Worm (Caenorhabditis elegans) whole organism, early embryonic: ENCODE data around the gene F01F1.14.
A peak's percentile ranks its signal among the peaks of the same experiment; 100 is the strongest.

Experiments used
- B0310.2 ChIP-seq: sonication (generic microtip); optimal IDR thresholded peaks from 2 replicates; lab custom pipeline; 2016; ENCODE audit warnings: mild to moderate bottlenecking, missing genetic modification characterization, missing compliant biosample characterization
- F13C5.2 ChIP-seq: sonication (generic microtip); optimal IDR thresholded peaks from 2 replicates; lab custom pipeline; 2017; ENCODE audit warnings: mild to moderate bottlenecking, missing genetic modification characterization, inconsistent platforms, missing compliant biosample characterization
- aly-1 ChIP-seq: sonication (generic microtip); optimal IDR thresholded peaks from 2 replicates; lab custom pipeline; 2016; ENCODE audit warnings: missing genetic modification characterization, missing compliant biosample characterization
- ama-1 ChIP-seq: fragments of 150-350 bp; optimal IDR thresholded peaks from 2 replicates; lab custom pipeline; 2014
- ceh-13 ChIP-seq: fragments of 200-800 bp; sonication (Bioruptor generic); optimal IDR thresholded peaks from 2 replicates; lab custom pipeline; 2018; ENCODE audit warnings: mild to moderate bottlenecking, missing genetic modification characterization, missing compliant biosample characterization
- ceh-36 ChIP-seq: sonication (generic microtip); optimal IDR thresholded peaks from 2 replicates; lab custom pipeline; 2016; ENCODE audit warnings: missing genetic modification characterization, inconsistent platforms, missing compliant biosample characterization
- ets-7 ChIP-seq: sonication (generic microtip); optimal IDR thresholded peaks from 2 replicates; lab custom pipeline; 2016; ENCODE audit warnings: missing genotype, missing genetic modification characterization, missing compliant biosample characterization
- flt-1 ChIP-seq: fragments of 200-800 bp; sonication (Bioruptor generic); IDR thresholded peaks from 2 replicates; pipeline ENCODE4 v1.3.6; 2022; ENCODE audit warnings: missing genetic modification characterization, missing compliant biosample characterization
- hmbx-1 ChIP-seq: sonication (generic microtip); optimal IDR thresholded peaks from 2 replicates; lab custom pipeline; 2016; ENCODE audit warnings: mild to moderate bottlenecking, missing genetic modification characterization, missing compliant biosample characterization
- hmg-4 ChIP-seq: fragments of 200-800 bp; sonication (Bioruptor generic); optimal IDR thresholded peaks from 2 replicates; lab custom pipeline; 2018; ENCODE audit warnings: mild to moderate bottlenecking, missing genetic modification characterization, missing compliant biosample characterization
- hnd-1 ChIP-seq: sonication (generic microtip); optimal IDR thresholded peaks from 2 replicates; lab custom pipeline; 2016; ENCODE audit warnings: missing genetic modification characterization, missing compliant biosample characterization
- pes-1 ChIP-seq: fragments of 200-800 bp; sonication (Bioruptor generic); IDR thresholded peaks from 2 replicates; pipeline ENCODE4 v1.3.6; 2022; ENCODE audit warnings: missing genetic modification reagents, missing genetic modification characterization, missing compliant biosample characterization
- scrt-1 ChIP-seq: fragments of 200-800 bp; sonication (Bioruptor generic); IDR thresholded peaks from 2 replicates; pipeline ENCODE4 v1.3.6; 2022; ENCODE audit warnings: missing genetic modification characterization, missing compliant biosample characterization
- sea-1 ChIP-seq: fragments of 200-800 bp; sonication (Bioruptor generic); conservative IDR thresholded peaks from 2 replicates; pipeline ENCODE4 v1.3.6; 2022; ENCODE audit warnings: missing genetic modification characterization, missing compliant biosample characterization
- tbx-11 ChIP-seq: fragments of 200-800 bp; sonication (Bioruptor generic); IDR thresholded peaks from 2 replicates; pipeline ENCODE4 v1.3.6; 2022; ENCODE audit warnings: missing genetic modification characterization, missing compliant biosample characterization
- tbx-37 ChIP-seq: fragments of 200-800 bp; sonication (Bioruptor generic); conservative IDR thresholded peaks from 2 replicates; pipeline ENCODE4 v1.3.6; 2022; ENCODE audit warnings: missing genetic modification reagents, missing genetic modification characterization, missing compliant biosample characterization
- tra-4 ChIP-seq: sonication (generic microtip); optimal IDR thresholded peaks from 2 replicates; lab custom pipeline; 2017; ENCODE audit warnings: missing genetic modification characterization, missing compliant biosample characterization

F01F1.14 gene

ce11 chrIII:5917365-5917958 is 34.7 kb upstream of the F01F1.14 start:
- no peak for TF ChIP-seq F13C5.2 (tag; lab: Kevin White, UChicago)
- TF ChIP-seq ceh-36 = no peak
- TF ChIP-seq tra-4 (tag; lab: Kevin White, UChicago) = no peak
- no peak for TF ChIP-seq flt-1 (GFP tag; lab: Robert Waterston, UW)
- no peak for TF ChIP-seq hmg-4 (GFP tag; lab: Kevin White, UChicago)
- no peak for TF ChIP-seq hmbx-1
- TF ChIP-seq sea-1 (GFP tag; lab: Robert Waterston, UW) = no peak
- TF ChIP-seq tbx-11 (GFP tag; lab: Robert Waterston, UW) = no peak
- TF ChIP-seq aly-1 (tag; lab: Kevin White, UChicago) = no peak
- TF ChIP-seq tbx-37 (GFP tag; lab: Robert Waterston, UW) = no peak
- no peak for TF ChIP-seq scrt-1
- TF ChIP-seq B0310.2 (tag; lab: Kevin White, UChicago) = no peak
- no peak for TF ChIP-seq pes-1 (GFP tag; lab: Robert Waterston, UW)
- no peak for TF ChIP-seq ceh-13 (GFP tag; lab: Kevin White, UChicago)
- no peak for TF ChIP-seq ama-1
- no peak for TF ChIP-seq ets-7 (tag; lab: Kevin White, UChicago)
- TF ChIP-seq hnd-1 (tag; lab: Kevin White, UChicago) = no peak

ce11 chrIII:5915926-5916325 is 33.2 kb upstream of the F01F1.14 start:
- TF ChIP-seq ets-7 (tag; lab: Kevin White, UChicago) (no peak), hmbx-1 (no peak), sea-1 (GFP tag; lab: Robert Waterston, UW) (no peak), ama-1 (no peak), F13C5.2 (tag; lab: Kevin White, UChicago) (no peak), flt-1 (GFP tag; lab: Robert Waterston, UW) (no peak), ceh-36 (no peak), tra-4 (tag; lab: Kevin White, UChicago) (no peak), pes-1 (GFP tag; lab: Robert Waterston, UW) (no peak)

- no peak for TF ChIP-seq ama-1
- peak; percentile 23 for TF ChIP-seq aly-1 (tag; lab: Kevin White, UChicago)
These were observed 32.0 kb upstream of the F01F1.14 start for ce11 chrIII:5914717-5915116.

ce11 chrIII:5908408-5908807 is 25.7 kb upstream of the F01F1.14 start, which contains the start of gene C28H8.3:
Gene C28H8.3, plus strand, starts transcription at chrIII:5908700.
- TF ChIP-seq ets-7 (tag; lab: Kevin White, UChicago) (no peak), tbx-11 (GFP tag; lab: Robert Waterston, UW) (no peak), ceh-36 (no peak), ceh-13 (GFP tag; lab: Kevin White, UChicago) (no peak), hmg-4 (GFP tag; lab: Kevin White, UChicago) (no peak), flt-1 (GFP tag; lab: Robert Waterston, UW) (no peak), tra-4 (tag; lab: Kevin White, UChicago) (no peak)

ce11 chrIII:5906749-5907148 is 24.0 kb upstream of the F01F1.14 start, which contains the start of gene erd-2.2:
Gene erd-2.2, plus strand, starts transcription at chrIII:5907049.
- TF ChIP-seq hmbx-1 (no peak), sea-1 (GFP tag; lab: Robert Waterston, UW) (no peak), F13C5.2 (tag; lab: Kevin White, UChicago) (no peak), tbx-11 (GFP tag; lab: Robert Waterston, UW) (no peak), B0310.2 (tag; lab: Kevin White, UChicago) (no peak), ama-1 (no peak), hnd-1 (tag; lab: Kevin White, UChicago) (no peak), aly-1 (tag; lab: Kevin White, UChicago) (no peak), ceh-13 (GFP tag; lab: Kevin White, UChicago) (no peak), hmg-4 (GFP tag; lab: Kevin White, UChicago) (no peak)

- no peak for TF ChIP-seq flt-1 (GFP tag; lab: Robert Waterston, UW)
- TF ChIP-seq F13C5.2 (tag; lab: Kevin White, UChicago) = peak; percentile 23
- no peak for TF ChIP-seq ceh-36
These were observed 23.3 kb upstream of the F01F1.14 start, which contains the start of gene dpff-1 for ce11 chrIII:5906059-5906458. Gene dpff-1, minus strand, starts transcription at chrIII:5906346.

- TF ChIP-seq ceh-13 (GFP tag; lab: Kevin White, UChicago) = no peak
- TF ChIP-seq pes-1 (GFP tag; lab: Robert Waterston, UW) = no peak
- TF ChIP-seq F13C5.2 (tag; lab: Kevin White, UChicago) = no peak
- no peak for TF ChIP-seq tbx-11 (GFP tag; lab: Robert Waterston, UW)
- no peak for TF ChIP-seq sea-1 (GFP tag; lab: Robert Waterston, UW)
These were observed 19.8 kb upstream of the F01F1.14 start for ce11 chrIII:5902558-5902957.

- TF ChIP-seq scrt-1 = no peak
- no peak for TF ChIP-seq B0310.2 (tag; lab: Kevin White, UChicago)
- no peak for TF ChIP-seq tbx-11 (GFP tag; lab: Robert Waterston, UW)
- no peak for TF ChIP-seq ets-7 (tag; lab: Kevin White, UChicago)
- no peak for TF ChIP-seq tra-4 (tag; lab: Kevin White, UChicago)
- TF ChIP-seq aly-1 (tag; lab: Kevin White, UChicago) = no peak
- no peak for TF ChIP-seq ceh-13 (GFP tag; lab: Kevin White, UChicago)
- TF ChIP-seq hnd-1 (tag; lab: Kevin White, UChicago) = no peak
- no peak for TF ChIP-seq ceh-36
- TF ChIP-seq hmbx-1 = no peak
- TF ChIP-seq flt-1 (GFP tag; lab: Robert Waterston, UW) = no peak; the same call in 1 of the 2 replicates
- no peak for TF ChIP-seq pes-1 (GFP tag; lab: Robert Waterston, UW)
- TF ChIP-seq hmg-4 (GFP tag; lab: Kevin White, UChicago) = no peak
- TF ChIP-seq ama-1 = no peak
- TF ChIP-seq tbx-37 (GFP tag; lab: Robert Waterston, UW) = no peak
These were observed 18.0 kb upstream of the F01F1.14 start for ce11 chrIII:5900709-5901108.
